Fruit fly (Drosophila melanogaster): ENCODE data around the gene U4-U6-60K.

The U4-U6-60K gene

DNA sequence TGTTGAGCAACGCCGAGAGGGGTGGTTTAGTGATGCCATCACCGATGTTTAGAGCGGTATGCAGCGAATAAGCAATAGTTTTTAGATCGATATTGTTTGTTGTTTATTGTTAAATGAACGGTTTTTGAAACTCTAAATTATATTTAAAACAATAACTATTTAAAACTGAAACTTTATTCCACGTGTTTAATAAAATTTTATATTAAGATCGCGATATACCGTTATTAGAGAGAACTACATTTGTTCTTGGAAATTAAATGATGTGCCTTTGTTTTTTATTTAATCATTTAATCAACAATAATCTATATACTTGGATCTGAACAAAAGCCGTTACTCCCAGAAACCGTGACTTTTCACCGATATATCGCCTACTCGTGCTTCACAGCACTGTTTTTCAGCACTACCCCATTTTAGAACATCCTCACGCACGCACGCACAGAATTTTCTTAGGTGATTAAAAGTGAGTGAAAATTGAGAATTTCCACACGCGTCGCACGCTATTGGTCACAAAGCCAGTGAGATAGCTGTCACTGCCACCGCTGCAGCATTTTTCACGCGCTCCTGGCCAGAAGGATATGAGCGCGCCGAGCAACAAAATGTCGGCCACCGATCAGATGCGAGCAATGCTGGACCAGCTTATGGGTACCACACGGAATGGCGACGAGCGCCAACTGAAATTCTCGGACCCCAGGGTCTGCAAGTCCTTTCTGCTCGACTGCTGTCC is at the start of gene U4-U6-60K, which contains the start of gene CG7564:
TSS of gene U4-U6-60K (minus strand) at position 20 of the 724 bp plus-strand sequence.
TSS of gene CG7564 (plus strand) at position 406 of the 724 bp plus-strand sequence.
- no peak for TF ChIP-seq psq (optimal IDR thresholded peaks at IDR 0.05)
- TF ChIP-seq CG8478 (optimal IDR thresholded peaks at IDR 0.05): no peak
- no peak for TF ChIP-seq Dll (optimal IDR thresholded peaks at IDR 0.05)
- TF ChIP-seq usp (GFP tag; optimal IDR thresholded peaks at IDR 0.05): no peak
- no peak for TF ChIP-seq EcR (GFP tag; optimal IDR thresholded peaks at IDR 0.05)
- TF ChIP-seq pan (optimal IDR thresholded peaks at IDR 0.05): no peak

DNA sequence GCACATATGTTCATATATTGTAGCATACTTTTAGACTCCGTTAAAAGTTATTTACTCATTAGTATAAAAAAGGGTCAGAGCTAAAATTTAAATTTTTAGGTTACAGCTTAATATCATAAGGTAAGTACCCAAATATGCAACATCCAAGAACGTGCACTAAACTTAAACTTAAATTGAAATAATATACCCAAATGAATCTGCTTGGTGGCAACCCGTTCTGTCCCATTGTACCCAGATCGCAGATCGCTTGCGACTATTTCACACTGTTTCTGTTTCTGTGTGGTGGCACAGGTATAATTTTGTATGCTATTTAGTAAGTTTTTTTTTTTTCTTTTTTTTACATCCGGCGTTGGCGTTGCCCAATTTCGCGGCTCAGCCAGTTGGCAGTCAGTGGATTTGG is 49.4 kb upstream of the U4-U6-60K start:
- TF ChIP-seq psq (optimal IDR thresholded peaks at IDR 0.05) (no peak), EcR (GFP tag; optimal IDR thresholded peaks at IDR 0.05) (no peak), Dll (optimal IDR thresholded peaks at IDR 0.05) (no peak), CG8478 (optimal IDR thresholded peaks at IDR 0.05) (no peak), pan (optimal IDR thresholded peaks at IDR 0.05) (no peak), usp (GFP tag; optimal IDR thresholded peaks at IDR 0.05) (no peak)

DNA sequence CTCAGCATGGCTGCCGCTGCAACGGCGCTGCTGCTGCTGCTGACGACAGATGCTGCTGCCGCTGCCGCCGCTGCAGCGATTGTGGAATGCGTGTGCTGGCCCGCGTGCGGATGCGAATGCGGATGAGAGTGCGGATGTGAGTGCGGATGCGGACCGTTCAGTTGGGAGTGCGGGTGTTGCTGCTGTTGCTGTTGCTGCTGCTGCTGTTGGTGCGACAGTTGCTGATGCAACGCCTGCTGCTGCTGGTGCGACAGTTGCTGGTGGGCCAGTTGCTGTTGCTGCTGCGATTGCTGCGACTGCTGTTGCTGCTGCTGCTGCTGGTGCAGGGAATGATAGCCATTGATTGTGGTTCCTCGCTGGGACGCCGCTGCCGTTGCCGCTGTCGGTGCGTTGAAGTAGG is 48.6 kb upstream of the U4-U6-60K start:
- no peak for TF ChIP-seq CG8478 (optimal IDR thresholded peaks at IDR 0.05)
- no peak for TF ChIP-seq EcR (GFP tag; optimal IDR thresholded peaks at IDR 0.05)
- TF ChIP-seq Dll (optimal IDR thresholded peaks at IDR 0.05): no peak
- no peak for TF ChIP-seq psq (optimal IDR thresholded peaks at IDR 0.05)
- no peak for TF ChIP-seq pan (optimal IDR thresholded peaks at IDR 0.05)
- no peak for TF ChIP-seq usp (GFP tag; optimal IDR thresholded peaks at IDR 0.05)

DNA sequence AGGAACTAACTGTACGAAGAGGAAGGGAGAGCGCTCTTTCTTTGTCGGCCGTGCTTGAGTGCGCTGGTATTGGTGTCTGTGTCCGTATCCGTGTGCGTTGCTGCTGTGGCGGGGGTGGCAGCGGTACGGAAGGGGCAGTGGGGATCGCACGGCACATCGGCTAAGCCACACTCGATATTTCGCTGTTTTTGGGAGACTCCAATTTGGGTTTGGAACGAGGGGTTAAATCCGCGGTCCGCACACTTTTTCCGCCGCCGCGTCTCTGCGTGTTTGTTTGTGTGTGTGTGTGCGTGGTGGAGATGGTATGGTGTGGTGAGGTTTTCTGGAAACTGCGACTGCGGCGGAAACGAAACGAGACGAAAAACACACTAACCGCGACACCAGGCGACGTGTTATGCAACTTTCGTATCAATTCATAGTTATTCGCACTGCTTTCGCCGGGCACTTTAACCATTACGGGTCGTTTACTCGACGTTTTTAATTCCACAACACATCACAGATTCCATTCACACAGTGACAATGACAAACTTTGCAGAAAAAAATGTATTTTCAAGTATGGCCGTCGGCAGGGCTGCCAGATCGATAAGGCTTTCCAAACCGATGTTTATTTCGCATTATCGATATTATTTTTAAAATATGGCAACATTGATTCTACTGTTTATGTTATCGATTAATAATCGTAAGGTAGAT is 43.6 kb upstream of the U4-U6-60K start, which contains the start of gene CycT:
TSS of gene CycT (minus strand) at position 574 of the 690 bp plus-strand sequence.
- TF ChIP-seq CG8478 (optimal IDR thresholded peaks at IDR 0.05): peak; percentile 15
- TF ChIP-seq usp (GFP tag; optimal IDR thresholded peaks at IDR 0.05): no peak
- TF ChIP-seq psq (optimal IDR thresholded peaks at IDR 0.05): no peak

DNA sequence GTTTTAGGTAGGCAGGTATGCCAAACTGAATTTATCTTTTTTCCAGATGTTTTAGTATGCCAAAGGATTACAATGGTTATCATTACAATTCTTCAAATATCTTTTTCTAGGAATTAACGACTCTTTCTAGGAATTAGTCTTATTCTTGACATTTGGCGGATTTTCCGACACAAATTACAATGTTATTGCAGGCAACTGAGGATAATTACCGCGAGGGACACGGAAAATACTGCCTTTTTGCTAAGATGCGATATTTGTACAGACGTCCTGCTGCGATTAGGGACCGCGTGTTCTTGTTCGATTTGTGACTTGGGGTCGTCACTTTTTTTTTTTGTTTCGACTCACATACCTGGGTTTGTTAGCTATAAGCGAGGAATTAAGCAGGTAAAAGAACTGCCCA is 42.1 kb upstream of the U4-U6-60K start:
- TF ChIP-seq psq (optimal IDR thresholded peaks at IDR 0.05) (no peak), pan (optimal IDR thresholded peaks at IDR 0.05) (no peak), CG8478 (optimal IDR thresholded peaks at IDR 0.05) (no peak), usp (GFP tag; optimal IDR thresholded peaks at IDR 0.05) (no peak), Dll (optimal IDR thresholded peaks at IDR 0.05) (no peak), EcR (GFP tag; optimal IDR thresholded peaks at IDR 0.05) (no peak)

DNA sequence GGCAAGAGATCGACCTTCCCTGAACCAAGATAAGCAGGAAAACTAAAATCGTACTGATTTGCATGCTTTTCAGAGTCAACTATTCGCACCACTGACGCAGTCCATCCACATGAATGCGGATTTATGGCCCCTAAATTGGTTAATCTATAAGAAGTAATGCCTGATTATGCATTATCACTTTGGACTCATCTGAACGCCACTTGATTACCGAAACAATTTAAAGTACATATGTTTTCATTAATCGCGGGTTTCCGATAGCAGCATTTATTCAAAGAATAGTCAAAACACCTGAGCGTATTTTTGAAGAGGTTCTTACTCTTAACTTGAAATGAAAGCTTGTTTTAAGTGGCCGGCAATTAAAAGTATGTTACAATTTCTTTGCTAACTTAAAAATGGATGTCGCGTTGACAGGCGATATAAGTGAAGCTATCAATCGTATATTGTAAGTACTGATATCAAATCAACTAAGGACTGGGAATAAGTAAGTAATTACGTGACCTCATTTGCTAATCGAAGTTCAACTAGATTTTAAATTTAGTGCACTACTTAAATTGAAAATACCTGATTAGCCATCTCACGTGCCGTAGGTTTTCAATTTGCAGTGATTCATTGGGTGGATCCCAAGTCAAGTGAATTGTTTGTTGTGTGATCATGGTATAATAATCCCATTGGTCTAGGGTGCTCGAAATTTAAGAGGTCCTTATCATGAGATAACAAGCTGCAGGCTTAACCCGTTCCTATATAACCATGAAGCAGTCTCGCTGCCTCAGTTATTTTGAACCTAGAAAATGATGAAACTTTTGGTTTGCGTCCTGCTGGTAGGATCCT is 35.6 kb upstream of the U4-U6-60K start, which contains the start of the genes Jon74E and CG7542:
TSS of gene Jon74E (minus strand) at position 79 of the 828 bp plus-strand sequence.
TSS of gene CG7542 (plus strand) at position 778 of the 828 bp plus-strand sequence.
- TF ChIP-seq EcR (GFP tag; optimal IDR thresholded peaks at IDR 0.05) (no peak), psq (optimal IDR thresholded peaks at IDR 0.05) (no peak), Dll (optimal IDR thresholded peaks at IDR 0.05) (no peak), CG8478 (optimal IDR thresholded peaks at IDR 0.05) (no peak), usp (GFP tag; optimal IDR thresholded peaks at IDR 0.05) (no peak)

DNA sequence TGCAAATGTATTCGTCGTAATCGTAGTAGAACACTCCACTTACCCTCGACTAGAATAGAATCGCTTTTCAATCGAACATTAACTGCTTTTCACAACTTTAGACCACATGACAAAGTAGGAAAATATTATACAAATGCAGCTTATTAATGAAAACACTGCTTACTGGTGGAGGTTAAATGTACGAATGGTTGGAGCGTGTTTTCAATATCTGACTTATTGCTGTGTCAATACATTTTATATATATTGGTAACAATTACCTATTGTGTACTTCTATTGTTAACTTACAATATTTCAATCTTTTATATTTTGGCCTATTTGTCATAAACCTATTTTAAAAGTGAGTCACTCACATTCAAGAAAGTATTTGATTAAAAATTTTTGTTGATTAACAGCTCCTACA is 26.3 kb upstream of the U4-U6-60K start:
- TF ChIP-seq usp (GFP tag; optimal IDR thresholded peaks at IDR 0.05): no peak
- TF ChIP-seq psq (optimal IDR thresholded peaks at IDR 0.05): no peak
- no peak for TF ChIP-seq Dll (optimal IDR thresholded peaks at IDR 0.05)
- TF ChIP-seq pan (optimal IDR thresholded peaks at IDR 0.05): no peak
- TF ChIP-seq CG8478 (optimal IDR thresholded peaks at IDR 0.05): no peak
- no peak for TF ChIP-seq EcR (GFP tag; optimal IDR thresholded peaks at IDR 0.05)

DNA sequence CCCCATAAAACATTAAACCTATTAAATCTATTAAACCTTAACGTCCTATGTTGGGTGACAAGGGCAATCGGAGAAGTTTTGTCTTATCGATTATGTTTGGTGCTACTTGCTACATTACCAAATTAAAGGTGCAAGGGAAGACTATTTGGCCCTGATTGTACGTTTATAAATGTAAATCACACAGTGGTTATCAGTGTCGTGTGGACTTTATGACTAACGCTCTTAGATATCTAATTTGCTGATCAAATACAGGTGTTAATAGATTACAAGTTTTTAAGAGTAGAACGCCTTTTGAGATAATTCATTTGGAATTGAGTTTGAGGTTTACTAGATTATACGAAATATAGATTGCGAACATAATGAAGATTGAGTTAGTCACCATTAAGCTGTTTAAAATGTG is 25.2 kb upstream of the U4-U6-60K start:
- TF ChIP-seq usp (GFP tag; optimal IDR thresholded peaks at IDR 0.05): no peak
- TF ChIP-seq Dll (optimal IDR thresholded peaks at IDR 0.05): no peak
- TF ChIP-seq pan (optimal IDR thresholded peaks at IDR 0.05): no peak
- TF ChIP-seq CG8478 (optimal IDR thresholded peaks at IDR 0.05): no peak
- TF ChIP-seq EcR (GFP tag; optimal IDR thresholded peaks at IDR 0.05): no peak

DNA sequence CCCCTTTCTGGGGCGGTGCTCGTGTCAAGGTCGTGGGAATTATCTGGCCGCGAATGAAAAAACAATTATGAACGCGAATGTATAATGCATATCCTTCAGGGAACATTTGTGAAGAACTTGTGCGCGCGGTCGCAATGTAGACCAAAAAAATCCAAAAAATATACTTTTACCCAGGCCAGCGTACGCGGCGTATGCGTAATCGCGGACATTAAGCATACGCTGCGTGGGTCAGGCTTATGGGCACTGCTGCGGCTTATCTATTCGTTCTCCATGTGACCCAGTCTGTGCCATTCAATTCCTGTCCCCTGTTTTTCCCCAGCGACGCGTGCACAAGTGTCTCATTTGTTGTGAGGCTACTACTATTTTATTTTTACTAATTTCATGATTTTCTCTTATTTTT is 24.5 kb upstream of the U4-U6-60K start:
- no peak for TF ChIP-seq CG8478 (optimal IDR thresholded peaks at IDR 0.05)
- TF ChIP-seq usp (GFP tag; optimal IDR thresholded peaks at IDR 0.05): no peak
- TF ChIP-seq EcR (GFP tag; optimal IDR thresholded peaks at IDR 0.05): no peak
- no peak for TF ChIP-seq psq (optimal IDR thresholded peaks at IDR 0.05)
- TF ChIP-seq Dll (optimal IDR thresholded peaks at IDR 0.05): no peak
- TF ChIP-seq pan (optimal IDR thresholded peaks at IDR 0.05): no peak

DNA sequence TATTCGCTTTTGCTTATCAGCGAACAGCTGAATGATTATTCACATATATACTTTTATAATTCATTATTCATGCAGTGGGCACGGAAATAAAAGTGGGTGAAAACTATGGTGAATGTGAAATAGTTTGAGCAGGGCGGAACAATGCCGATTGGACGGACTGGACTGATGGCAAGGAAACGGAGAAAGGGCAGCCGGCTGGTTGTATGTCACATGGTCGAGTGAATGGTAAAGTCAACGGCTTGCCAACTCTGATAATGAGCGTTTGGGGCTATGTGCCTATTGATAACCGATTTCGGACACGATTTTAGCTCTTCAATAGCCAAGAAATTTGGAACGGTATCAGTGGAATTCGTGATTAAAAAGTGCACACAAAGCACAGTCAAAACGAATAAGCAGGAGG is 22.1 kb upstream of the U4-U6-60K start:
- no peak for TF ChIP-seq usp (GFP tag; optimal IDR thresholded peaks at IDR 0.05)
- no peak for TF ChIP-seq EcR (GFP tag; optimal IDR thresholded peaks at IDR 0.05)
- no peak for TF ChIP-seq Dll (optimal IDR thresholded peaks at IDR 0.05)
- no peak for TF ChIP-seq pan (optimal IDR thresholded peaks at IDR 0.05)
- TF ChIP-seq CG8478 (optimal IDR thresholded peaks at IDR 0.05): no peak
- TF ChIP-seq psq (optimal IDR thresholded peaks at IDR 0.05): no peak

DNA sequence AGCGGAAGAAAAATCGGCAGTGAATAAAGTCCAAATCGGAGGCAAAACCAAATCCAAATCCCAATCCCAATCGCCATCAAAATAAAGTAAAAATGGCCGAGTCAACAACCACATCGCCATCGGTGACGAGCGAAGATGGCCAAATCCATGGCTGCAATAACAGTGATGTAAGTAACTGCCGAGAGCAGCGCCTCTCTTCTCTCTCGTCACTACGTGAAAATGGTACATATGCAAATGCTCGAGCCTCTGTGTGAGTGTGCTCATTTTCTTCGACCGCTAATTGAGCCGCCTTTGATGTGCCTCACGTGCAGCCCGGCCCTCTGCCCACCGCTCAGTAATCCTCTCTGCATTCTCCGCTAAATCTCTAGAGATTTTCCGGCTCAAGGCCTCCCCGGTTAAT is 20.7 kb upstream of the U4-U6-60K start:
- TF ChIP-seq CG8478 (optimal IDR thresholded peaks at IDR 0.05) (no peak), usp (GFP tag; optimal IDR thresholded peaks at IDR 0.05) (no peak), pan (optimal IDR thresholded peaks at IDR 0.05) (no peak), EcR (GFP tag; optimal IDR thresholded peaks at IDR 0.05) (no peak), psq (optimal IDR thresholded peaks at IDR 0.05) (no peak), Dll (optimal IDR thresholded peaks at IDR 0.05) (no peak)

Measured in whole organism.